Fruit fly (Drosophila melanogaster) whole organism, adult: ENCODE measurements around the gene CG9628.

ENCODE experiments used
- CG12768 ChIP-seq: fragments of 200-800 bp; sonication (Bioruptor generic); optimal IDR thresholded peaks from 2 replicates; lab custom pipeline; 2017; ENCODE audit warnings: missing biosample characterization, missing genetic modification characterization, mild to moderate bottlenecking, moderate library complexity, missing genetic modification reagents
- CG7101 ChIP-seq: fragments of 200-800 bp; sonication (Bioruptor generic); optimal IDR thresholded peaks from 2 replicates; lab custom pipeline; 2018; ENCODE audit warnings: missing biosample characterization, mild to moderate bottlenecking, missing genetic modification characterization, moderate library complexity
- Hr96 ChIP-seq: fragments of 200-800 bp; sonication (Bioruptor generic); optimal IDR thresholded peaks from 2 replicates; lab custom pipeline; 2016; ENCODE audit warnings: missing biosample characterization, missing genetic modification characterization
- kay ChIP-seq: fragments of 200-800 bp; sonication (Bioruptor generic); peaks from one replicate; lab custom pipeline; 2016; ENCODE audit warnings: missing biosample characterization, missing genetic modification characterization, borderline replicate concordance
- ovo ChIP-seq: fragments of 200-800 bp; sonication (Bioruptor generic); optimal IDR thresholded peaks from 2 replicates; lab custom pipeline; 2016; ENCODE audit warnings: missing biosample characterization, missing genetic modification characterization
- tj ChIP-seq: fragments of 200-800 bp; sonication (Bioruptor generic); optimal IDR thresholded peaks from 3 replicates; lab custom pipeline; 2017; ENCODE audit warnings: missing biosample characterization, mild to moderate bottlenecking, missing genetic modification characterization, moderate library complexity
- toe ChIP-seq: fragments of 200-800 bp; sonication (Bioruptor generic); optimal IDR thresholded peaks from 2 replicates; lab custom pipeline; 2016; ENCODE audit warnings: missing biosample characterization, missing genetic modification characterization

- TF ChIP-seq tj (no peak), toe (no peak), ovo (no peak), CG12768 (GFP tag; lab: Kevin White, UChicago) (no peak), kay (GFP tag; lab: Kevin White, UChicago) (no peak), Hr96 (GFP tag; lab: Kevin White, UChicago) (no peak), CG7101 (tag; lab: Kevin White, UChicago) (no peak)
Observed at dm6 chr3L:14574649-14575048, 47.9 kb upstream of the CG9628 start.
